Fruit fly (Drosophila melanogaster) whole organism, prepupa: ENCODE data around the gene plum.

Experiments used
- Blimp-1 ChIP-seq: fragments of 200-800 bp; sonication (Bioruptor generic); optimal IDR thresholded peaks from 3 replicates; lab custom pipeline; 2017; ENCODE audit warnings: missing biosample characterization, missing genetic modification characterization, mild to moderate bottlenecking, moderate library complexity, missing genetic modification reagents
- CG10631 ChIP-seq: fragments of 200-800 bp; sonication (Bioruptor generic); optimal IDR thresholded peaks from 2 replicates; lab custom pipeline; 2016; ENCODE audit warnings: missing biosample characterization, missing genetic modification characterization
- CG11294 ChIP-seq: fragments of 200-800 bp; sonication (Bioruptor generic); IDR thresholded peaks from 2 replicates; pipeline ENCODE4 v1.3.6; 2022; ENCODE audit warnings: missing biosample characterization, missing genetic modification characterization
- CG11762 ChIP-seq: fragments of 200-800 bp; sonication (Bioruptor generic); optimal IDR thresholded peaks from 3 replicates; lab custom pipeline; 2016; ENCODE audit warnings: missing biosample characterization, missing genetic modification characterization; ENCODE audit not compliant: insufficient read depth
- CG11902 ChIP-seq: fragments of 200-800 bp; sonication (Bioruptor generic); optimal IDR thresholded peaks from 3 replicates; lab custom pipeline; 2016; ENCODE audit warnings: missing biosample characterization, missing genetic modification characterization
- CG15336 ChIP-seq: fragments of 200-800 bp; sonication (Bioruptor generic); IDR thresholded peaks from 2 replicates; pipeline ENCODE4 v1.3.6; 2022; ENCODE audit warnings: missing biosample characterization, missing genetic modification characterization
- CG31627 ChIP-seq: fragments of 200-800 bp; sonication (Bioruptor generic); optimal IDR thresholded peaks from 3 replicates; lab custom pipeline; 2016; ENCODE audit warnings: missing biosample characterization, missing genetic modification characterization
- CG32006 ChIP-seq: fragments of 200-800 bp; sonication (Bioruptor generic); optimal IDR thresholded peaks from 3 replicates; lab custom pipeline; 2017; ENCODE audit warnings: missing biosample characterization, mild to moderate bottlenecking, missing genetic modification characterization
- CG3919 ChIP-seq: fragments of 200-800 bp; sonication (Bioruptor generic); optimal IDR thresholded peaks from 3 replicates; lab custom pipeline; 2016; ENCODE audit warnings: missing biosample characterization, missing genetic modification characterization
- CG6163 ChIP-seq: fragments of 200-800 bp; sonication (Bioruptor generic); IDR thresholded peaks from 3 replicates; pipeline ENCODE4 v1.3.6; 2022; ENCODE audit warnings: missing biosample characterization, missing genetic modification characterization
- CG6276 ChIP-seq: fragments of 200-800 bp; sonication (Bioruptor generic); optimal IDR thresholded peaks from 2 replicates; lab custom pipeline; 2017; ENCODE audit warnings: missing biosample characterization, mild to moderate bottlenecking, missing genetic modification characterization
- CG6808 ChIP-seq: fragments of 200-800 bp; sonication (Bioruptor generic); optimal IDR thresholded peaks from 3 replicates; lab custom pipeline; 2017; ENCODE audit warnings: missing biosample characterization, missing genetic modification characterization, mild to moderate bottlenecking, moderate library complexity, missing genetic modification reagents
- CG6854 ChIP-seq: fragments of 200-800 bp; sonication (Bioruptor generic); optimal IDR thresholded peaks from 2 replicates; lab custom pipeline; 2017; ENCODE audit warnings: missing biosample characterization, mild to moderate bottlenecking, missing genetic modification characterization
- CG7368 ChIP-seq: fragments of 200-800 bp; sonication (Bioruptor generic); optimal IDR thresholded peaks from 3 replicates; lab custom pipeline; 2016; ENCODE audit warnings: missing biosample characterization, missing genetic modification characterization
- CG8119 ChIP-seq: fragments of 200-800 bp; sonication (Bioruptor generic); IDR thresholded peaks from 3 replicates; pipeline ENCODE4 v1.3.6; 2022; ENCODE audit warnings: missing biosample characterization, missing genetic modification characterization
- CG8319 ChIP-seq: fragments of 200-800 bp; sonication (Bioruptor generic); optimal IDR thresholded peaks from 3 replicates; lab custom pipeline; 2016; ENCODE audit warnings: missing biosample characterization, missing genetic modification characterization
- CG8632 ChIP-seq: fragments of 200-800 bp; sonication (Bioruptor generic); optimal IDR thresholded peaks from 3 replicates; lab custom pipeline; 2016; ENCODE audit warnings: missing biosample characterization, missing genetic modification characterization
- Eip75B ChIP-seq: fragments of 200-800 bp; sonication (Bioruptor generic); optimal IDR thresholded peaks from 3 replicates; lab custom pipeline; 2016; ENCODE audit warnings: missing biosample characterization, missing genetic modification characterization
- Eip78C ChIP-seq: fragments of 200-800 bp; sonication (Bioruptor generic); peaks from one replicate; lab custom pipeline; 2016; ENCODE audit warnings: missing biosample characterization, missing genetic modification characterization
- Eip93F ChIP-seq: fragments of 200-800 bp; sonication (Bioruptor generic); optimal IDR thresholded peaks from 2 replicates; lab custom pipeline; 2016; ENCODE audit warnings: missing biosample characterization, mild to moderate bottlenecking, missing genetic modification characterization
- Hr38 ChIP-seq: sonication (Bioruptor generic); optimal IDR thresholded peaks from 2 replicates; lab custom pipeline; 2016; ENCODE audit warnings: missing biosample characterization, missing genetic modification characterization
- Hr39 ChIP-seq: fragments of 200-800 bp; sonication (Bioruptor generic); optimal IDR thresholded peaks from 2 replicates; lab custom pipeline; 2016; ENCODE audit warnings: missing biosample characterization, missing genetic modification characterization
- Hr4 ChIP-seq: fragments of 200-800 bp; sonication (Bioruptor generic); optimal IDR thresholded peaks from 3 replicates; lab custom pipeline; 2016; ENCODE audit warnings: missing biosample characterization, missing genetic modification characterization
- Lpt ChIP-seq: fragments of 200-800 bp; sonication (Bioruptor generic); optimal IDR thresholded peaks from 3 replicates; lab custom pipeline; 2016; ENCODE audit warnings: missing biosample characterization, missing genetic modification characterization
- Met ChIP-seq: fragments of 200-800 bp; sonication (Bioruptor generic); optimal IDR thresholded peaks from 3 replicates; lab custom pipeline; 2016; ENCODE audit warnings: missing biosample characterization, missing genetic modification characterization
- OdsH ChIP-seq: fragments of 200-800 bp; sonication (Bioruptor generic); optimal IDR thresholded peaks from 3 replicates; lab custom pipeline; 2016; ENCODE audit warnings: missing biosample characterization, missing genetic modification characterization
- Smox ChIP-seq: fragments of 200-800 bp; sonication (Bioruptor generic); optimal IDR thresholded peaks from 3 replicates; lab custom pipeline; 2016; ENCODE audit warnings: missing biosample characterization, missing genetic modification characterization
- Sox102F ChIP-seq: fragments of 200-800 bp; sonication (Bioruptor generic); optimal IDR thresholded peaks from 2 replicates; lab custom pipeline; 2016; ENCODE audit warnings: missing biosample characterization, mild to moderate bottlenecking, missing genetic modification characterization
- Sox14 ChIP-seq: fragments of 200-800 bp; sonication (Bioruptor generic); optimal IDR thresholded peaks from 3 replicates; lab custom pipeline; 2016; ENCODE audit warnings: missing biosample characterization, missing genetic modification characterization
- Sox15 ChIP-seq: fragments of 200-800 bp; sonication (Bioruptor generic); optimal IDR thresholded peaks from 3 replicates; lab custom pipeline; 2016; ENCODE audit warnings: missing biosample characterization, missing genetic modification characterization
- cyc ChIP-seq: fragments of 200-800 bp; sonication (Bioruptor generic); optimal IDR thresholded peaks from 3 replicates; lab custom pipeline; 2016; ENCODE audit warnings: missing biosample characterization, missing genetic modification characterization
- dac ChIP-seq: fragments of 200-800 bp; sonication (Bioruptor generic); optimal IDR thresholded peaks from 2 replicates; lab custom pipeline; 2017; ENCODE audit warnings: missing biosample characterization, mild to moderate bottlenecking, missing genetic modification characterization
- eg ChIP-seq: fragments of 200-800 bp; sonication (Bioruptor generic); IDR thresholded peaks from 3 replicates; pipeline ENCODE4 v1.3.6; 2022; ENCODE audit warnings: missing biosample characterization, missing genetic modification characterization
- esn ChIP-seq: fragments of 200-800 bp; sonication (Bioruptor generic); optimal IDR thresholded peaks from 2 replicates; lab custom pipeline; 2016; ENCODE audit warnings: missing biosample characterization, mild to moderate bottlenecking, missing genetic modification characterization, moderate library complexity
- fd59A ChIP-seq: fragments of 200-800 bp; sonication (Bioruptor generic); optimal IDR thresholded peaks from 2 replicates; lab custom pipeline; 2017; ENCODE audit warnings: missing biosample characterization, mild to moderate bottlenecking, missing genetic modification characterization, missing genetic modification reagents
- fd85E ChIP-seq: fragments of 200-800 bp; sonication (Bioruptor generic); optimal IDR thresholded peaks from 3 replicates; lab custom pipeline; 2016; ENCODE audit warnings: missing biosample characterization, missing genetic modification characterization
- fkh ChIP-seq: fragments of 200-800 bp; sonication (Bioruptor generic); optimal IDR thresholded peaks from 3 replicates; lab custom pipeline; 2017; ENCODE audit warnings: missing biosample characterization, mild to moderate bottlenecking, missing genetic modification characterization, moderate library complexity
- lz ChIP-seq: fragments of 200-800 bp; sonication (Bioruptor generic); optimal IDR thresholded peaks from 3 replicates; lab custom pipeline; 2016; ENCODE audit warnings: missing biosample characterization, missing genetic modification characterization
- net ChIP-seq: fragments of 200-800 bp; sonication (Bioruptor generic); optimal IDR thresholded peaks from 3 replicates; lab custom pipeline; 2016; ENCODE audit warnings: missing biosample characterization, missing genetic modification characterization
- pdm3 ChIP-seq: fragments of 200-800 bp; sonication (Bioruptor generic); optimal IDR thresholded peaks from 3 replicates; lab custom pipeline; 2016; ENCODE audit warnings: missing biosample characterization, missing genetic modification characterization
- salr ChIP-seq, 2 experiments: fragments of 200-800 bp; sonication (Bioruptor generic); optimal IDR thresholded peaks; 3 replicates each; lab custom pipeline; 2016 to 2018; ENCODE audit warnings: missing biosample characterization in 2 of 2, missing genetic modification characterization in 2 of 2, mild to moderate bottlenecking in 1 of 2
- spab ChIP-seq: fragments of 200-800 bp; sonication (Bioruptor generic); optimal IDR thresholded peaks from 2 replicates; lab custom pipeline; 2017; ENCODE audit warnings: missing biosample characterization, mild to moderate bottlenecking, missing genetic modification characterization, missing genetic modification reagents
- svp ChIP-seq: fragments of 200-800 bp; sonication (Bioruptor generic); peaks from one replicate; lab custom pipeline; 2016; ENCODE audit warnings: missing biosample characterization, missing genetic modification characterization
- topi ChIP-seq: fragments of 200-800 bp; sonication (Bioruptor generic); optimal IDR thresholded peaks from 3 replicates; lab custom pipeline; 2016; ENCODE audit warnings: missing biosample characterization, missing genetic modification characterization
- vri ChIP-seq: fragments of 200-800 bp; sonication (Bioruptor generic); optimal IDR thresholded peaks from 3 replicates; lab custom pipeline; 2016; ENCODE audit warnings: missing biosample characterization, mild to moderate bottlenecking, missing genetic modification characterization

The plum gene

DNA sequence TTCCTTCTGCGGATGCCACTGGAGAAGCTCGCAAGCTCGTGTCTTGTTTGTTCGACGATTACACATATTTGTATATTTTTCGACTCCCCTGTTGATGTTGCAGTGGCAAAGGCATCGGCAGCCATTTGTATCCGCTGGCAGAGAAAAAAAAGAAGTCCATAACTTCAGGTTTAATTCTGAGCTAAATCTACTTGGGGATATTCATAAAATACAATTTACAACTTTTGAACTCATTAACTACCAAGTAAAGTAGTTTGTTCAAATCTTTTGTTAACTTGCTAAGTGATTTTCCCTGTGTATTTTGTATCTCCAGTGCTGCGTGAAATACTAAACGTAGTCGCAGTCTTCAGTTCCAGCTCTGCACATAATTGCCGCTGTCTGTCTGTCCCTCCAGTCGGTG, 7.1 kb upstream of the plum start (continued):
- TF ChIP-seq CG10631 (GFP tag; lab: Kevin White, UChicago) (peak; percentile 89), CG31627 (GFP tag; lab: Kevin White, UChicago) (peak; percentile 37), CG3919 (peak; percentile 92), fd59A (GFP tag; lab: Kevin White, UChicago) (peak; percentile 90), net (GFP tag; lab: Kevin White, UChicago) (peak; percentile 88), Eip78C (peak; percentile 95), CG11762 (GFP tag; lab: Kevin White, UChicago) (peak; percentile 85), spab (GFP tag; lab: Kevin White, UChicago) (peak; percentile 88), Sox15 (peak; percentile 47), Met (peak; percentile 50), Blimp-1 (GFP tag; lab: Kevin White, UChicago) (no peak), Hr38 (no peak), pdm3 (GFP tag; lab: Kevin White, UChicago) (peak; percentile 89), OdsH (peak; percentile 91), CG6276 (GFP tag; lab: Kevin White, UChicago) (peak; percentile 79), Sox102F (GFP tag; lab: Kevin White, UChicago) (peak; percentile 40), CG11294 (peak; percentile 87), eg (GFP tag; lab: Robert Waterston, UW) (peak; percentile 93), Eip75B (GFP tag; lab: Kevin White, UChicago) (peak; percentile 86), Smox (GFP tag; lab: Kevin White, UChicago) (peak; percentile 33), dac (peak; percentile 84), vri (no peak), CG11902 (GFP tag; lab: Kevin White, UChicago) (peak; percentile 32), Hr39 (peak; percentile 52), lz (peak; percentile 52), esn (GFP tag; lab: Kevin White, UChicago) (peak; percentile 55), CG8119 (GFP tag; lab: Robert Waterston, UW) (peak; percentile 93), CG6854 (GFP tag; lab: Kevin White, UChicago) (no peak), cyc (GFP tag; lab: Kevin White, UChicago) (peak; percentile 38), CG8632 (peak; percentile 73), CG8319 (GFP tag; lab: Kevin White, UChicago) (peak; percentile 73), svp (GFP tag; lab: Kevin White, UChicago) (no peak)

DNA sequence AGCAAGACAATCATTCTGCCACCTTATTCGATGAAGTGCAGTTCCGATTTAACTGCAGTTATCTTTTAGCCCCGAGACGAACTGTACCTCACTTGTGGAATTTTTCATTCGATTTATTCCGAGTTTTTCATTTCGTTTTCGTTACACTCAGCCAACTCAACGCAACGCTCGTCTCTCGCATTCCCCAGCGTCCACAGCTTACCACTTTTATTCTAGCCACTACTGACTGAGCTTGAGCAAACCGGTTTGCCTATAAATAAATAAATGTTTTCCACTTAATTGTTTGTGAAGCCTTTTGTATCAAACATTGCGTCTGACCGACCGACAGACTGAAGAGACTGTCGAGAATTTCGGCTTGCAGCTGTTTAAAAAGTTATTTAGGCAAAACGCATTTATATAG, 6.3 kb upstream of the plum start:
- TF ChIP-seq fd85E (GFP tag; lab: Kevin White, UChicago): no peak
- no peak for TF ChIP-seq Eip93F (GFP tag; lab: Kevin White, UChicago)
- no peak for TF ChIP-seq Sox15
- no peak for TF ChIP-seq Eip75B (GFP tag; lab: Kevin White, UChicago)
- no peak for TF ChIP-seq net (GFP tag; lab: Kevin White, UChicago)
- no peak for TF ChIP-seq CG11762 (GFP tag; lab: Kevin White, UChicago)
- TF ChIP-seq fkh: no peak
- no peak for TF ChIP-seq Hr39
- TF ChIP-seq Smox (GFP tag; lab: Kevin White, UChicago): no peak
- TF ChIP-seq Lpt (GFP tag; lab: Kevin White, UChicago): no peak
- no peak for TF ChIP-seq CG6854 (GFP tag; lab: Kevin White, UChicago)
- no peak for TF ChIP-seq cyc (GFP tag; lab: Kevin White, UChicago)
- TF ChIP-seq CG8119 (GFP tag; lab: Robert Waterston, UW): no peak
- TF ChIP-seq CG11294: no peak

DNA sequence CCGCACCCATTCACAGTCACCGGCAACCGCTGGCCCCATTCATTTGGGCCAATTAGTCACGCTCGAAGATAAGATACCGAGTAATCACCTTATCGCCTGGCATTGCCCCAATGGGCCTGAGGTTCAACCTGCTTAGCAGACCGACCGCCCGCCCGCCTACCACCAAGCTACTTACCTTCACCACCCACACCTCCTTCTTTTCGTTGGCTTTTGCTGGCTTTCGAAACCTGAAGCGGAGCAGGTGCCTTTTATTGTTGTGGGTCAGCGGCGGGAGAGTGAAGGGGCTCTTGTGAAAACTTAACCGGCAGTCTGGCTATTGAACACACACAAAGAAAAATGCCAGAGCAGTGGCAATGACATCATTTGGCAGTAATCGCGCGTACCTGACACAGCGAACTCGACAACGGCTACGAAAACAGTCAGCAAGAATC, 5.4 kb upstream of the plum start:
- TF ChIP-seq spab (GFP tag; lab: Kevin White, UChicago): no peak
- TF ChIP-seq Hr4 (GFP tag; lab: Kevin White, UChicago): no peak
- TF ChIP-seq CG3919: no peak
- TF ChIP-seq svp (GFP tag; lab: Kevin White, UChicago): peak; percentile 65
- TF ChIP-seq CG6808 (GFP tag; lab: Kevin White, UChicago): no peak
- TF ChIP-seq CG11294: no peak
- TF ChIP-seq CG31627 (GFP tag; lab: Kevin White, UChicago): no peak
- no peak for TF ChIP-seq salr (GFP tag; optimal IDR thresholded peaks at IDR 0.05; lab: Kevin White, UChicago)
- TF ChIP-seq CG15336: no peak
- no peak for TF ChIP-seq OdsH
- no peak for TF ChIP-seq CG32006
- TF ChIP-seq topi (GFP tag; lab: Kevin White, UChicago): no peak
- no peak for TF ChIP-seq Blimp-1 (GFP tag; lab: Kevin White, UChicago)
- no peak for TF ChIP-seq CG7368
- TF ChIP-seq CG8119 (GFP tag; lab: Robert Waterston, UW): no peak
- peak; percentile 36 for TF ChIP-seq fkh
- no peak for TF ChIP-seq Hr39
- no peak for TF ChIP-seq eg (GFP tag; lab: Robert Waterston, UW)
- peak; percentile 69 for TF ChIP-seq Eip78C
- TF ChIP-seq Sox14: peak; percentile 77
- peak; percentile 81 for TF ChIP-seq vri
- no peak for TF ChIP-seq Lpt (GFP tag; lab: Kevin White, UChicago)
- TF ChIP-seq Eip93F (GFP tag; lab: Kevin White, UChicago): peak; percentile 50
- TF ChIP-seq CG6163 (GFP tag; lab: Robert Waterston, UW): 0 out of 3 replicates have a peak, but pooled peaks have one; percentile 30
- TF ChIP-seq pdm3 (GFP tag; lab: Kevin White, UChicago): no peak
